Fruit fly (Drosophila melanogaster) Kc167 (cell line): ENCODE measurements around the gene CG14346.

Source experiments
- Myc ChIP-seq: fragments of >200 bp; optimal IDR thresholded peaks from 2 replicates; lab custom pipeline; 2017; ENCODE audit warnings: missing external identifiers
- Sin3A ChIP-seq: fragments of >200 bp; optimal IDR thresholded peaks from 2 replicates; lab custom pipeline; 2018; ENCODE audit warnings: missing external identifiers
- h ChIP-seq: fragments of >200 bp; optimal IDR thresholded peaks from 3 replicates; lab custom pipeline; 2018; ENCODE audit warnings: missing external identifiers
- insv ChIP-seq: fragments of >200 bp; optimal IDR thresholded peaks from 3 replicates; lab custom pipeline; 2018; ENCODE audit warnings: missing external identifiers
- psq ChIP-seq: fragments of >200 bp; optimal IDR thresholded peaks from 2 replicates; lab custom pipeline; 2017; ENCODE audit warnings: missing external identifiers

dm6 chr2L:1354009-1354408, 13.8 kb upstream of the CG14346 start, which contains the start of gene CG5561:
- TF ChIP-seq Myc (no peak), h (lab: Kevin White, UChicago) (no peak), insv (no peak), psq (lab: Kevin White, UChicago) (no peak), Sin3A (no peak)
